Worm (Caenorhabditis elegans): ENCODE data around the gene C08B6.18.

Gene C08B6.18

ce11 chrV:10138582-10138981, 4.7 kb upstream of the C08B6.18 start:
- TF ChIP-seq F39B2.1 (GFP tag; IDR thresholded peaks at IDR 0.05), result 0 out of 2 replicates have a peak, but pooled peaks have one; percentile 37
- TF ChIP-seq Y53G8AR.9 (GFP tag; conservative IDR thresholded peaks at IDR 0.05), result 0 out of 2 replicates have a peak, but pooled peaks have one; percentile 38
- TF ChIP-seq lin-26 (GFP tag; IDR thresholded peaks at IDR 0.05), result peak; percentile 99
- TF ChIP-seq rcor-1 (GFP tag; IDR thresholded peaks at IDR 0.05), result peak; percentile 63
- TF ChIP-seq pbrm-1 (GFP tag; IDR thresholded peaks at IDR 0.05), result peak; percentile 92
- peak; percentile 88 for TF ChIP-seq madf-3 (GFP tag; IDR thresholded peaks at IDR 0.05)
- TF ChIP-seq attf-6 (GFP tag; IDR thresholded peaks at IDR 0.05), result peak; percentile 71
- TF ChIP-seq madf-6 (GFP tag; IDR thresholded peaks at IDR 0.05), result peak; percentile 55; the same call in 1 of the 2 replicates
- TF ChIP-seq hsf-1 (GFP tag; IDR thresholded peaks at IDR 0.05), result peak; percentile 41; the same call in 1 of the 2 replicates
- 0 out of 2 replicates have a peak, but pooled peaks have one; percentile 59 for TF ChIP-seq ekl-4 (GFP tag; IDR thresholded peaks at IDR 0.05)
- peak; percentile 51 for TF ChIP-seq D2030.7 (GFP tag; IDR thresholded peaks at IDR 0.05)
- TF ChIP-seq mcd-1 (GFP tag; IDR thresholded peaks at IDR 0.05), result 0 out of 2 replicates have a peak, but pooled peaks have one; percentile 33
- TF ChIP-seq egrh-3 (GFP tag; IDR thresholded peaks at IDR 0.05), result peak; percentile 99

- peak; percentile 99 for TF ChIP-seq egrh-3 (GFP tag; IDR thresholded peaks at IDR 0.05)
These were observed 2.7 kb upstream of the C08B6.18 start for ce11 chrV:10136644-10137043.

- TF ChIP-seq zfh-2 (GFP tag; conservative IDR thresholded peaks at IDR 0.05), result peak; percentile 64
- TF ChIP-seq ceh-40 (GFP tag; IDR thresholded peaks at IDR 0.05), result no peak
These were observed 650 bp downstream of the C08B6.18 start for ce11 chrV:10133277-10133676.

- TF ChIP-seq F22D6.2 (tag; optimal IDR thresholded peaks at IDR 0.05), result no peak
- TF ChIP-seq bed-2 (GFP tag; IDR thresholded peaks at IDR 0.05), result no peak
- no peak for TF ChIP-seq let-607 (tag; optimal IDR thresholded peaks at IDR 0.05)
- no peak for TF ChIP-seq sea-2 (GFP tag; IDR thresholded peaks at IDR 0.05)
- TF ChIP-seq F55B11.4 (tag; optimal IDR thresholded peaks at IDR 0.05; ENCODE audit: borderline replicate concordance, insufficient read depth), result no peak
These were observed 3.7 kb downstream of the C08B6.18 start, which contains the start of gene aos-1 for ce11 chrV:10130195-10130594. Gene aos-1 (minus strand): TSS chrV:10130295.

- TF ChIP-seq F22D6.2 (tag; optimal IDR thresholded peaks at IDR 0.05) (no peak), zim-3 (tag; optimal IDR thresholded peaks at IDR 0.05) (no peak), tbx-9 (tag; optimal IDR thresholded peaks at IDR 0.05; ENCODE audit: borderline replicate concordance) (no peak), C06A6.2 (GFP tag; conservative IDR thresholded peaks at IDR 0.05) (no peak)
These were observed 9.0 kb downstream of the C08B6.18 start, which contains the start of gene C08B6.10 for ce11 chrV:10124799-10125548. Gene C08B6.10 (plus strand): TSS chrV:10125498.

- TF ChIP-seq bed-1 (GFP tag; IDR thresholded peaks at IDR 0.05) (no peak), cebp-2 (GFP tag; IDR thresholded peaks at IDR 0.05) (no peak), mxl-1 (tag; optimal IDR thresholded peaks at IDR 0.05) (no peak), unc-130 (GFP tag; optimal IDR thresholded peaks at IDR 0.05) (no peak), akir-1 (GFP tag; optimal IDR thresholded peaks at IDR 0.05) (no peak), dpl-1 (GFP tag; optimal IDR thresholded peaks at IDR 0.05) (no peak), F57A8.1 (GFP tag; optimal IDR thresholded peaks at IDR 0.05) (no peak), mes-4 (tag; optimal IDR thresholded peaks at IDR 0.05) (no peak), nfya-1 (tag; optimal IDR thresholded peaks at IDR 0.05; ENCODE audit: borderline replicate concordance, insufficient read depth) (no peak), F23B12.7 (tag; optimal IDR thresholded peaks at IDR 0.05; ENCODE audit: insufficient read depth) (no peak), nhr-80 (tag; optimal IDR thresholded peaks at IDR 0.05) (no peak), ztf-26 (tag; optimal IDR thresholded peaks at IDR 0.05) (no peak), ccch-3 (GFP tag; optimal IDR thresholded peaks at IDR 0.05) (no peak), F57C9.4 (tag; optimal IDR thresholded peaks at IDR 0.05) (no peak), let-607 (tag; optimal IDR thresholded peaks at IDR 0.05) (no peak), sdz-38 (tag; optimal IDR thresholded peaks at IDR 0.05) (no peak), aptf-2 (GFP tag; conservative IDR thresholded peaks at IDR 0.05) (no peak)
These were observed 10.6 kb downstream of the C08B6.18 start, which contains the start of gene C08B6.6 for ce11 chrV:10123324-10123723. Gene C08B6.6 (plus strand): TSS chrV:10123624.

All from whole organism, young adult.